Worm (Caenorhabditis elegans) whole organism, L4 larva: Measurements from ENCODE around the gene set-11.
"Not testable (repeated sequence)": the region's sequence is repeated elsewhere in the genome, so short reads cannot be mapped to it uniquely, and the experiment has no call there.

Experiments used
- F44E2.7 ChIP-seq: fragments of 200-800 bp; sonication (Bioruptor generic); IDR thresholded peaks from 2 replicates; pipeline ENCODE4 v2.1.2; 2022; ENCODE audit warnings: missing genetic modification characterization, missing compliant biosample characterization
- Y105C5A.15 ChIP-seq: fragments of 200-800 bp; sonication (Bioruptor generic); IDR thresholded peaks from 2 replicates; pipeline ENCODE4 v1.3.6; 2022; ENCODE audit warnings: missing genetic modification characterization, missing compliant biosample characterization
- aha-1 ChIP-seq: fragments of 150-350 bp; peaks from one replicate; lab custom pipeline; 2014; ENCODE audit warnings: missing biosample characterization, missing genetic modification characterization
- attf-4 ChIP-seq: sonication (generic microtip); optimal IDR thresholded peaks from 3 replicates; lab custom pipeline; 2017; ENCODE audit warnings: missing biosample characterization, missing genetic modification characterization
- ceh-82 ChIP-seq: sonication (generic microtip); optimal IDR thresholded peaks from 2 replicates; lab custom pipeline; 2017; ENCODE audit warnings: missing biosample characterization, missing genetic modification characterization
- ctbp-1 ChIP-seq: fragments of 200-800 bp; sonication (Bioruptor generic); IDR thresholded peaks from 2 replicates; pipeline ENCODE4 v1.3.6; 2022; ENCODE audit warnings: missing genetic modification reagents, missing genetic modification characterization, missing compliant biosample characterization
- daf-16 ChIP-seq, 3 experiments: sonication (generic microtip); optimal IDR thresholded peaks; 2 replicates each; lab custom pipeline; 2016 to 2017; ENCODE audit warnings: missing genetic modification characterization in 3 of 3, missing genetic modification reagents in 3 of 3, mild to moderate bottlenecking in 2 of 3, missing compliant biosample characterization in 2 of 3, missing biosample characterization in 1 of 3, moderate library complexity in 1 of 3
- dmd-6 ChIP-seq: fragments of 200-800 bp; sonication (Bioruptor generic); IDR thresholded peaks from 2 replicates; pipeline ENCODE4 v1.3.6; 2022; ENCODE audit warnings: missing genetic modification reagents, missing genetic modification characterization, missing compliant biosample characterization
- dpl-1 ChIP-seq: fragments of 150-350 bp; optimal IDR thresholded peaks from 2 replicates; lab custom pipeline; 2014; ENCODE audit warnings: missing biosample characterization, missing genetic modification reagents, missing genetic modification characterization
- duxl-1 ChIP-seq: sonication (generic microtip); optimal IDR thresholded peaks from 2 replicates; lab custom pipeline; 2016; ENCODE audit warnings: mild to moderate bottlenecking, missing genetic modification characterization, moderate library complexity, missing compliant biosample characterization; ENCODE audit not compliant: poor library complexity
- dve-1 ChIP-seq: sonication (generic microtip); optimal IDR thresholded peaks from 2 replicates; lab custom pipeline; 2017; ENCODE audit warnings: antibody characterized with exemption, mild to moderate bottlenecking, missing genetic modification characterization, missing compliant biosample characterization; ENCODE audit not compliant: insufficient read depth
- egl-43 ChIP-seq: fragments of 200-800 bp; sonication (Bioruptor generic); IDR thresholded peaks from 2 replicates; pipeline ENCODE4 v1.3.6; 2022; ENCODE audit warnings: missing genetic modification reagents, missing genetic modification characterization, missing compliant biosample characterization
- fkh-10 ChIP-seq: fragments of 150-350 bp; optimal IDR thresholded peaks from 2 replicates; lab custom pipeline; 2014; ENCODE audit warnings: missing biosample characterization, missing genetic modification reagents, missing genetic modification characterization
- fos-1 ChIP-seq: fragments of 150-350 bp; optimal IDR thresholded peaks from 2 replicates; lab custom pipeline; 2014; ENCODE audit warnings: missing biosample characterization, missing genetic modification characterization
- hif-1 ChIP-seq, 2 experiments: sonication (generic microtip); optimal IDR thresholded peaks; 2 replicates each; lab custom pipeline; 2016 to 2017; ENCODE audit warnings: missing compliant biosample characterization in 2 of 2, missing genetic modification characterization in 2 of 2, missing genetic modification reagents in 2 of 2, missing genotype in 2 of 2, mild to moderate bottlenecking in 1 of 2
- hlh-11 ChIP-seq: fragments of 200-800 bp; sonication (Bioruptor generic); optimal IDR thresholded peaks from 2 replicates; lab custom pipeline; 2018; ENCODE audit warnings: mild to moderate bottlenecking, missing genetic modification characterization, missing compliant biosample characterization
- lin-1 ChIP-seq: fragments of 200-800 bp; sonication (Bioruptor generic); IDR thresholded peaks from 2 replicates; pipeline ENCODE4 v1.3.6; 2022; ENCODE audit warnings: missing genetic modification reagents, missing genetic modification characterization, missing compliant biosample characterization
- lin-29 ChIP-seq: fragments of 200-800 bp; sonication (Bioruptor generic); IDR thresholded peaks from 2 replicates; pipeline ENCODE4 v1.3.6; 2022; ENCODE audit warnings: missing genetic modification reagents, missing genetic modification characterization, missing compliant biosample characterization
- lin-38 ChIP-seq: fragments of 200-800 bp; sonication (Bioruptor generic); IDR thresholded peaks from 2 replicates; pipeline ENCODE4 v1.3.6; 2022; ENCODE audit warnings: missing genetic modification reagents, missing genetic modification characterization, missing compliant biosample characterization
- lin-39 ChIP-seq: fragments of 150-350 bp; optimal IDR thresholded peaks from 2 replicates; lab custom pipeline; 2014; ENCODE audit warnings: missing biosample characterization, missing genetic modification reagents, missing genetic modification characterization
- madf-9 ChIP-seq: fragments of 200-800 bp; sonication (Bioruptor generic); conservative IDR thresholded peaks from 2 replicates; pipeline ENCODE4 v1.3.6; 2022; ENCODE audit warnings: missing genetic modification reagents, missing genetic modification characterization, missing compliant biosample characterization
- mes-2 ChIP-seq: sonication (generic microtip); optimal IDR thresholded peaks from 2 replicates; lab custom pipeline; 2016; ENCODE audit warnings: missing genotype, mild to moderate bottlenecking, missing genetic modification characterization, missing compliant biosample characterization; ENCODE audit not compliant: poor library complexity, severe bottlenecking
- mxl-3 ChIP-seq: fragments of 200-800 bp; sonication (Bioruptor generic); optimal IDR thresholded peaks from 2 replicates; lab custom pipeline; 2018; ENCODE audit warnings: mild to moderate bottlenecking, missing genetic modification characterization, missing compliant biosample characterization
- nhr-102 ChIP-seq: sonication (generic microtip); optimal IDR thresholded peaks from 2 replicates; lab custom pipeline; 2016; ENCODE audit warnings: mild to moderate bottlenecking, missing genetic modification characterization, moderate library complexity, missing compliant biosample characterization
- nhr-11 ChIP-seq: fragments of 150-350 bp; optimal IDR thresholded peaks from 2 replicates; lab custom pipeline; 2014; ENCODE audit warnings: missing biosample characterization, missing genetic modification characterization
- nhr-237 ChIP-seq: sonication (generic microtip); optimal IDR thresholded peaks from 2 replicates; lab custom pipeline; 2017; ENCODE audit warnings: missing biosample characterization, missing genetic modification characterization
- nhr-25 ChIP-seq: sonication (generic microtip); optimal IDR thresholded peaks from 2 replicates; lab custom pipeline; 2017; ENCODE audit warnings: missing genetic modification characterization, mild to moderate bottlenecking, missing compliant biosample characterization, antibody characterized with exemption, moderate library complexity, borderline replicate concordance; ENCODE audit not compliant: insufficient read depth
- nhr-28 ChIP-seq: fragments of 150-350 bp; optimal IDR thresholded peaks from 2 replicates; lab custom pipeline; 2014; ENCODE audit warnings: missing biosample characterization, missing genetic modification characterization
- nhr-42 ChIP-seq: fragments of 200-800 bp; sonication (Bioruptor generic); IDR thresholded peaks from 2 replicates; pipeline ENCODE4 v1.3.6; 2022; ENCODE audit warnings: missing genetic modification characterization, missing compliant biosample characterization
- set-16 ChIP-seq: fragments of 200-800 bp; sonication (Bioruptor generic); IDR thresholded peaks from 2 replicates; pipeline ENCODE4 v1.3.6; 2022; ENCODE audit warnings: missing genetic modification reagents, missing genetic modification characterization, missing compliant biosample characterization
- snpc-1.2 ChIP-seq: fragments of 200-800 bp; sonication (Bioruptor generic); IDR thresholded peaks from 2 replicates; pipeline ENCODE4 v1.3.6; 2022; ENCODE audit warnings: missing genetic modification reagents, missing genetic modification characterization, missing compliant biosample characterization
- tra-1 ChIP-seq: fragments of 200-800 bp; sonication (Bioruptor generic); IDR thresholded peaks from 2 replicates; pipeline ENCODE4 v1.3.6; 2022; ENCODE audit warnings: missing genetic modification reagents, missing genetic modification characterization, missing compliant biosample characterization
- unc-130 ChIP-seq: sonication (generic microtip); optimal IDR thresholded peaks from 2 replicates; lab custom pipeline; 2016; ENCODE audit warnings: missing genetic modification reagents, missing genetic modification characterization, missing compliant biosample characterization
- unc-62 ChIP-seq, 3 experiments: fragments of 150-350 bp in 1 of 3; sonication (generic microtip); optimal IDR thresholded peaks in 2 of 3; peaks in 1 of 3; 1 replicate in 1 of 3; 2 replicates in 2 of 3; lab custom pipeline; 2014 to 2017; ENCODE audit warnings: missing biosample characterization in 3 of 3, missing genetic modification characterization in 3 of 3, missing genetic modification reagents in 3 of 3, missing genotype in 1 of 3
- vab-7 ChIP-seq: fragments of 200-800 bp; sonication (Bioruptor generic); IDR thresholded peaks from 2 replicates; pipeline ENCODE4 v1.3.6; 2022; ENCODE audit warnings: missing genetic modification reagents, missing genetic modification characterization, missing compliant biosample characterization
- zag-1 ChIP-seq: fragments of 150-350 bp; optimal IDR thresholded peaks from 2 replicates; lab custom pipeline; 2014; ENCODE audit warnings: missing biosample characterization, missing genetic modification characterization
- zip-11 ChIP-seq: fragments of 200-800 bp; sonication (Bioruptor generic); IDR thresholded peaks from 2 replicates; pipeline ENCODE4 v1.3.6; 2022; ENCODE audit warnings: missing genetic modification characterization, missing compliant biosample characterization
- ztf-11 ChIP-seq: fragments of 150-350 bp; optimal IDR thresholded peaks from 2 replicates; lab custom pipeline; 2014; ENCODE audit warnings: missing biosample characterization, missing genetic modification characterization

set-11 gene

ce11 chrII:2695079-2695478 lies 2.7 kb upstream of the set-11 start:
- peak; percentile 40 for TF ChIP-seq fkh-10 (GFP tag; lab: Kevin White, UChicago)
- no peak for TF ChIP-seq dve-1 (tag; lab: Kevin White, UChicago)

ce11 chrII:2690080-2690479 lies 2.3 kb downstream of the set-11 start, which contains the start of gene nspf-3:
TSS of gene nspf-3 (minus strand) at chrII:2690180.
- TF ChIP-seq lin-38: no peak
- no peak for TF ChIP-seq set-16 (GFP tag; lab: Robert Waterston, UW)
- TF ChIP-seq hif-1 (tag; optimal IDR thresholded peaks at IDR 0.05; lab: Kevin White, UChicago): no peak
- TF ChIP-seq attf-4 (tag; lab: Kevin White, UChicago): no peak
- TF ChIP-seq F44E2.7 (GFP tag; lab: Robert Waterston, UW): no peak
- no peak for TF ChIP-seq unc-130 (GFP tag; lab: Kevin White, UChicago)
- TF ChIP-seq nhr-28 (tag; lab: Kevin White, UChicago): no peak
- TF ChIP-seq unc-62 (GFP tag; optimal IDR thresholded peaks at IDR 0.05 in 1 of 2; lab: Kevin White, UChicago): peak in 1 of 2 experiments; percentile 66
- no peak for TF ChIP-seq unc-62 (tag; optimal IDR thresholded peaks at IDR 0.05; lab: Kevin White, UChicago)
- no peak for TF ChIP-seq lin-1

ce11 chrII:2688616-2689015 lies 3.8 kb downstream of the set-11 start, which contains the start of gene nspf-2:
TSS of gene nspf-2 (plus strand) at chrII:2688916.
- TF ChIP-seq dmd-6 (GFP tag; lab: Robert Waterston, UW); zip-11 (GFP tag; lab: Robert Waterston, UW); duxl-1 (tag; lab: Kevin White, UChicago): not testable (repeated sequence)

- TF ChIP-seq egl-43 (GFP tag; lab: Robert Waterston, UW) (no peak), zag-1 (no peak), nhr-25 (tag; lab: Kevin White, UChicago) (no peak), Y105C5A.15 (GFP tag; lab: Robert Waterston, UW) (no peak), nhr-11 (peak; percentile 9), lin-39 (tag; lab: Kevin White, UChicago) (no peak), ctbp-1 (GFP tag; lab: Robert Waterston, UW) (0 out of 2 replicates have a peak, but pooled peaks have one; percentile 32), mxl-3 (no peak), nhr-42 (GFP tag; lab: Robert Waterston, UW) (no peak), snpc-1.2 (GFP tag; lab: Robert Waterston, UW) (no peak), daf-16 (GFP tag; optimal IDR thresholded peaks at IDR 0.05; lab: Kevin White, UChicago) (peak in 1 of 2 experiments; percentile 45), daf-16 (tag; optimal IDR thresholded peaks at IDR 0.05; lab: Kevin White, UChicago) (no peak), nhr-237 (no peak), lin-38 (no peak)
Measured at ce11 chrII:2686985-2687675, 5.2 kb downstream of the set-11 start, which contains the start of the genes sup-9 and nspf-1. TSS of gene sup-9 (minus strand) at chrII:2687027. TSS of gene nspf-1 (plus strand) at chrII:2687625.

- TF ChIP-seq dpl-1 (GFP tag; lab: Kevin White, UChicago): no peak
- TF ChIP-seq nhr-42 (GFP tag; lab: Robert Waterston, UW): no peak
- peak; percentile 96 for TF ChIP-seq aha-1 (tag; lab: Kevin White, UChicago)
- no peak for TF ChIP-seq snpc-1.2 (GFP tag; lab: Robert Waterston, UW)
Measured at ce11 chrII:2684783-2685182, 7.6 kb downstream of the set-11 start.

- TF ChIP-seq ctbp-1 (GFP tag; lab: Robert Waterston, UW): no peak
- no peak for TF ChIP-seq madf-9 (GFP tag; lab: Robert Waterston, UW)
- no peak for TF ChIP-seq fos-1 (tag; lab: Kevin White, UChicago)
- no peak for TF ChIP-seq vab-7
- no peak for TF ChIP-seq nhr-11
- no peak for TF ChIP-seq tra-1 (GFP tag; lab: Robert Waterston, UW)
- TF ChIP-seq ztf-11: no peak
- no peak for TF ChIP-seq mes-2 (tag; lab: Kevin White, UChicago)
- no peak for TF ChIP-seq nhr-102
- no peak for TF ChIP-seq hlh-11 (tag; lab: Kevin White, UChicago)
- TF ChIP-seq ceh-82: no peak
- TF ChIP-seq zag-1: no peak
- no peak for TF ChIP-seq daf-16 (GFP tag; optimal IDR thresholded peaks at IDR 0.05; lab: Kevin White, UChicago)
- TF ChIP-seq daf-16 (tag; optimal IDR thresholded peaks at IDR 0.05; lab: Kevin White, UChicago): no peak
- TF ChIP-seq lin-29: no peak
- TF ChIP-seq Y105C5A.15 (GFP tag; lab: Robert Waterston, UW): no peak
- TF ChIP-seq unc-62 (GFP tag; optimal IDR thresholded peaks at IDR 0.05 in 1 of 2; lab: Kevin White, UChicago): no peak
- TF ChIP-seq unc-62 (tag; optimal IDR thresholded peaks at IDR 0.05; lab: Kevin White, UChicago): no peak
Measured at ce11 chrII:2684208-2684607, 8.2 kb downstream of the set-11 start, which contains the start of gene ceh-87. TSS of gene ceh-87 (minus strand) at chrII:2684308.
